Worm (Caenorhabditis elegans) whole organism, young adult: Measurements from ENCODE around the gene Y22D7AL.11.
A peak's percentile ranks its signal among the peaks of the same experiment; 100 is the strongest.

Experiments used
- B0019.2 ChIP-seq: fragments of 200-800 bp; sonication (Bioruptor generic); conservative IDR thresholded peaks from 2 replicates; pipeline ENCODE4 v1.3.6; 2022; ENCODE audit warnings: missing genetic modification reagents, missing genetic modification characterization, missing compliant biosample characterization
- D2030.7 ChIP-seq: fragments of 200-800 bp; sonication (Bioruptor generic); IDR thresholded peaks from 2 replicates; pipeline ENCODE4 v1.3.6; 2022; ENCODE audit warnings: missing genetic modification reagents, missing genetic modification characterization, missing compliant biosample characterization
- F22D6.2 ChIP-seq: sonication (generic microtip); optimal IDR thresholded peaks from 2 replicates; lab custom pipeline; 2016; ENCODE audit warnings: mild to moderate bottlenecking, missing genetic modification characterization, missing compliant biosample characterization
- F23B12.7 ChIP-seq: sonication (generic microtip); optimal IDR thresholded peaks from 2 replicates; lab custom pipeline; 2017; ENCODE audit warnings: missing genetic modification characterization, mild to moderate bottlenecking, missing compliant biosample characterization, antibody characterized with exemption, moderate library complexity; ENCODE audit not compliant: insufficient read depth
- F37B4.10 ChIP-seq: fragments of 200-800 bp; sonication (Bioruptor generic); IDR thresholded peaks from 2 replicates; pipeline ENCODE4 v1.3.6; 2022; ENCODE audit warnings: missing genetic modification characterization, missing compliant biosample characterization
- K11D2.4 ChIP-seq: fragments of 200-800 bp; sonication (Bioruptor generic); IDR thresholded peaks from 2 replicates; pipeline ENCODE4 v1.3.6; 2022; ENCODE audit warnings: missing genetic modification reagents, missing genetic modification characterization, missing compliant biosample characterization
- K12H6.12 ChIP-seq: fragments of 200-800 bp; sonication (Bioruptor generic); optimal IDR thresholded peaks from 2 replicates; lab custom pipeline; 2018; ENCODE audit warnings: mild to moderate bottlenecking, missing genetic modification characterization, missing compliant biosample characterization
- Y53G8AR.9 ChIP-seq: fragments of 200-800 bp; sonication (Bioruptor generic); conservative IDR thresholded peaks from 2 replicates; pipeline ENCODE4 v1.3.6; 2022; ENCODE audit warnings: missing genetic modification reagents, missing genetic modification characterization, missing compliant biosample characterization
- Y56A3A.18 ChIP-seq: fragments of 200-800 bp; sonication (Bioruptor generic); IDR thresholded peaks from 2 replicates; pipeline ENCODE4 v1.3.6; 2022; ENCODE audit warnings: missing genetic modification reagents, missing genetic modification characterization, missing compliant biosample characterization
- ama-1 ChIP-seq, 3 experiments: fragments of 150-350 bp in 1 of 3; sonication (generic microtip) in 2 of 3; optimal IDR thresholded peaks; 2 replicates each; lab custom pipeline; 2014 to 2018; ENCODE audit warnings: missing biosample characterization in 2 of 3, missing genetic modification characterization in 2 of 3, missing genetic modification reagents in 2 of 3
- aptf-2 ChIP-seq: fragments of 200-800 bp; sonication (Bioruptor generic); conservative IDR thresholded peaks from 2 replicates; pipeline ENCODE4 v1.3.6; 2022; ENCODE audit warnings: missing genetic modification reagents, missing genetic modification characterization, missing compliant biosample characterization
- atf-7 ChIP-seq: sonication (generic microtip); optimal IDR thresholded peaks from 2 replicates; lab custom pipeline; 2017; ENCODE audit warnings: mild to moderate bottlenecking, missing genetic modification characterization, missing compliant biosample characterization
- athp-1 ChIP-seq: sonication (generic microtip); optimal IDR thresholded peaks from 2 replicates; lab custom pipeline; 2017; ENCODE audit warnings: mild to moderate bottlenecking, missing genetic modification characterization, missing compliant biosample characterization
- attf-6 ChIP-seq: fragments of 200-800 bp; sonication (Bioruptor generic); IDR thresholded peaks from 2 replicates; pipeline ENCODE4 v1.3.6; 2022; ENCODE audit warnings: missing genetic modification reagents, missing genetic modification characterization, missing compliant biosample characterization
- ccch-3 ChIP-seq: fragments of 200-800 bp; sonication (Bioruptor generic); optimal IDR thresholded peaks from 2 replicates; lab custom pipeline; 2018; ENCODE audit warnings: mild to moderate bottlenecking, missing genetic modification characterization, missing compliant biosample characterization
- cebp-2 ChIP-seq: fragments of 200-800 bp; sonication (Bioruptor generic); IDR thresholded peaks from 2 replicates; pipeline ENCODE4 v1.3.6; 2022; ENCODE audit warnings: missing genetic modification characterization, missing compliant biosample characterization
- ceh-40 ChIP-seq: fragments of 200-800 bp; sonication (Bioruptor generic); IDR thresholded peaks from 2 replicates; pipeline ENCODE4 v1.3.6; 2022; ENCODE audit warnings: missing genetic modification characterization, missing compliant biosample characterization
- ceh-79 ChIP-seq: sonication (generic microtip); optimal IDR thresholded peaks from 2 replicates; lab custom pipeline; 2017; ENCODE audit warnings: mild to moderate bottlenecking, missing genetic modification characterization, missing compliant biosample characterization
- die-1 ChIP-seq: sonication (generic microtip); optimal IDR thresholded peaks from 2 replicates; lab custom pipeline; 2016; ENCODE audit warnings: missing genotype, mild to moderate bottlenecking, missing genetic modification characterization, missing compliant biosample characterization
- egl-44 ChIP-seq: fragments of 200-800 bp; sonication (Bioruptor generic); IDR thresholded peaks from 2 replicates; pipeline ENCODE4 v1.3.6; 2022; ENCODE audit warnings: missing genetic modification reagents, missing genetic modification characterization, missing compliant biosample characterization
- egrh-3 ChIP-seq: fragments of 200-800 bp; sonication (Bioruptor generic); IDR thresholded peaks from 2 replicates; pipeline ENCODE4 v1.3.6; 2022; ENCODE audit warnings: missing genetic modification reagents, missing genetic modification characterization, missing compliant biosample characterization
- ets-4 ChIP-seq: fragments of 200-800 bp; sonication (Bioruptor generic); optimal IDR thresholded peaks from 2 replicates; lab custom pipeline; 2018; ENCODE audit warnings: mild to moderate bottlenecking, missing genetic modification characterization, missing compliant biosample characterization
- fkh-3 ChIP-seq: sonication (generic microtip); optimal IDR thresholded peaks from 2 replicates; lab custom pipeline; 2016; ENCODE audit warnings: mild to moderate bottlenecking, missing genetic modification characterization, missing compliant biosample characterization
- him-1 ChIP-seq: sonication (generic microtip); optimal IDR thresholded peaks from 2 replicates; lab custom pipeline; 2016; ENCODE audit warnings: missing genotype, missing genetic modification reagents, missing genetic modification characterization, missing compliant biosample characterization
- hlh-12 ChIP-seq: sonication (generic microtip); optimal IDR thresholded peaks from 2 replicates; lab custom pipeline; 2016; ENCODE audit warnings: missing genetic modification characterization, missing compliant biosample characterization
- hrde-1 ChIP-seq: sonication (generic microtip); optimal IDR thresholded peaks from 2 replicates; lab custom pipeline; 2016; ENCODE audit warnings: missing genetic modification characterization, mild to moderate bottlenecking, missing compliant biosample characterization, moderate library complexity, missing genotype, missing genetic modification reagents, borderline replicate concordance
- lin-26 ChIP-seq: fragments of 200-800 bp; sonication (Bioruptor generic); IDR thresholded peaks from 2 replicates; pipeline ENCODE4 v1.3.6; 2022; ENCODE audit warnings: missing genetic modification reagents, missing genetic modification characterization, missing compliant biosample characterization
- lin-35 ChIP-seq, 3 experiments: fragments of 150-350 bp in 2 of 3; sonication (generic microtip) in 1 of 3; optimal IDR thresholded peaks; 2 replicates each; lab custom pipeline; 2014 to 2018; ENCODE audit warnings: missing biosample characterization in 3 of 3, missing genetic modification characterization in 3 of 3, missing genetic modification reagents in 3 of 3
- lir-1 ChIP-seq: fragments of 200-800 bp; sonication (Bioruptor generic); conservative IDR thresholded peaks from 2 replicates; pipeline ENCODE4 v1.3.6; 2022; ENCODE audit warnings: missing genetic modification reagents, missing genetic modification characterization, missing compliant biosample characterization
- lsl-1 ChIP-seq: fragments of 200-800 bp; sonication (Bioruptor generic); optimal IDR thresholded peaks from 2 replicates; lab custom pipeline; 2018; ENCODE audit warnings: mild to moderate bottlenecking, missing genetic modification characterization, moderate library complexity, missing compliant biosample characterization
- madf-6 ChIP-seq: fragments of 200-800 bp; sonication (Bioruptor generic); IDR thresholded peaks from 2 replicates; pipeline ENCODE4 v1.3.6; 2022; ENCODE audit warnings: missing genetic modification reagents, missing genetic modification characterization, missing compliant biosample characterization
- mes-4 ChIP-seq: sonication (generic microtip); optimal IDR thresholded peaks from 2 replicates; lab custom pipeline; 2016; ENCODE audit warnings: missing genotype, missing genetic modification characterization, missing compliant biosample characterization
- mxl-1 ChIP-seq: sonication (generic microtip); optimal IDR thresholded peaks from 2 replicates; lab custom pipeline; 2016; ENCODE audit warnings: missing genetic modification characterization, missing compliant biosample characterization
- nfyb-1 ChIP-seq: fragments of 200-800 bp; sonication (Bioruptor generic); IDR thresholded peaks from 2 replicates; pipeline ENCODE4 v1.3.6; 2022; ENCODE audit warnings: missing genetic modification reagents, missing genetic modification characterization, missing compliant biosample characterization
- pbrm-1 ChIP-seq: fragments of 200-800 bp; sonication (Bioruptor generic); IDR thresholded peaks from 2 replicates; pipeline ENCODE4 v1.3.6; 2022; ENCODE audit warnings: missing genetic modification reagents, missing genetic modification characterization, missing compliant biosample characterization
- pha-4 ChIP-seq: fragments of 150-350 bp; sonication (generic microtip); optimal IDR thresholded peaks from 2 replicates; lab custom pipeline; 2014; ENCODE audit warnings: missing biosample characterization, missing genetic modification reagents, missing genetic modification characterization
- rec-8 ChIP-seq, 2 experiments: sonication (generic microtip); optimal IDR thresholded peaks; 2 replicates each; lab custom pipeline; 2016; ENCODE audit warnings: mild to moderate bottlenecking in 2 of 2, missing genetic modification characterization in 2 of 2, missing genetic modification reagents in 2 of 2, missing genotype in 2 of 2, missing biosample characterization in 1 of 2, missing compliant biosample characterization in 1 of 2, moderate library complexity in 1 of 2
- rpc-1 ChIP-seq, 2 experiments: fragments of 150-350 bp in 1 of 2; sonication (generic microtip) in 1 of 2; optimal IDR thresholded peaks; 2 replicates each; lab custom pipeline; 2014 to 2018; ENCODE audit warnings: missing biosample characterization in 1 of 2, missing genetic modification characterization in 1 of 2, missing genetic modification reagents in 1 of 2, missing genotype in 1 of 2
- sdz-38 ChIP-seq: sonication (generic microtip); optimal IDR thresholded peaks from 2 replicates; lab custom pipeline; 2016; ENCODE audit warnings: missing genotype, missing genetic modification characterization, missing compliant biosample characterization
- somi-1 ChIP-seq: fragments of 200-800 bp; sonication (Bioruptor generic); optimal IDR thresholded peaks from 2 replicates; lab custom pipeline; 2018; ENCODE audit warnings: mild to moderate bottlenecking, missing genetic modification characterization, missing compliant biosample characterization
- tbp1 ChIP-seq: fragments of 200-800 bp; sonication (Bioruptor generic); optimal IDR thresholded peaks from 2 replicates; lab custom pipeline; 2018; ENCODE audit warnings: mild to moderate bottlenecking, missing genetic modification characterization, missing compliant biosample characterization
- tbx-9 ChIP-seq: sonication (generic microtip); optimal IDR thresholded peaks from 2 replicates; lab custom pipeline; 2016; ENCODE audit warnings: borderline replicate concordance, missing genetic modification characterization, inconsistent platforms, missing compliant biosample characterization
- tlf-1 ChIP-seq: fragments of 200-800 bp; sonication (Bioruptor generic); optimal IDR thresholded peaks from 2 replicates; lab custom pipeline; 2018; ENCODE audit warnings: mild to moderate bottlenecking, missing genetic modification characterization, missing compliant biosample characterization
- zim-3 ChIP-seq: sonication (generic microtip); optimal IDR thresholded peaks from 2 replicates; lab custom pipeline; 2017; ENCODE audit warnings: mild to moderate bottlenecking, missing genetic modification characterization, moderate library complexity, missing compliant biosample characterization
- ztf-25 ChIP-seq: fragments of 200-800 bp; sonication (Bioruptor generic); IDR thresholded peaks from 2 replicates; pipeline ENCODE4 v1.3.6; 2022; ENCODE audit warnings: missing genetic modification reagents, missing genetic modification characterization, missing compliant biosample characterization
- ztf-28 ChIP-seq: fragments of 200-800 bp; sonication (Bioruptor generic); IDR thresholded peaks from 2 replicates; pipeline ENCODE4 v1.3.6; 2022; ENCODE audit warnings: missing genetic modification reagents, missing genetic modification characterization, missing compliant biosample characterization

The Y22D7AL.11 gene

ce11 chrIII:1604514-1604976 is 29.6 kb downstream of the Y22D7AL.11 start, which contains the start of gene Y22D7AL.6 (continued):
- TF ChIP-seq madf-6 (GFP tag; lab: Robert Waterston, UW) (peak; percentile 55), sdz-38 (tag; lab: Kevin White, UChicago) (no peak), ceh-79 (peak; percentile 14), mes-4 (tag; lab: Kevin White, UChicago) (peak; percentile 64), hlh-12 (tag; lab: Kevin White, UChicago) (no peak), F22D6.2 (peak; percentile 16), ets-4 (GFP tag; lab: Kevin White, UChicago) (peak; percentile 9), cebp-2 (0 out of 2 replicates have a peak, but pooled peaks have one; percentile 63), athp-1 (peak; percentile 71), K12H6.12 (tag; lab: Kevin White, UChicago) (peak; percentile 53), ceh-40 (GFP tag; lab: Robert Waterston, UW) (no peak; the same call in 1 of the 2 replicates), lir-1 (no peak; the same call in 1 of the 2 replicates), F37B4.10 (no peak), F23B12.7 (tag; lab: Kevin White, UChicago) (peak; percentile 10), egl-44 (GFP tag; lab: Robert Waterston, UW) (no peak), pha-4 (no peak), lsl-1 (peak; percentile 65), K11D2.4 (GFP tag; lab: Robert Waterston, UW) (peak; percentile 57; the same call in 1 of the 2 replicates), Y56A3A.18 (GFP tag; lab: Robert Waterston, UW) (peak; percentile 69; the same call in 1 of the 2 replicates), him-1 (tag; lab: Kevin White, UChicago) (peak; percentile 15), atf-7 (tag; lab: Kevin White, UChicago) (peak; percentile 62), fkh-3 (peak; percentile 77), B0019.2 (peak; percentile 45), ztf-25 (GFP tag; lab: Robert Waterston, UW) (peak; percentile 82), somi-1 (GFP tag; lab: Kevin White, UChicago) (peak; percentile 56), mxl-1 (tag; lab: Kevin White, UChicago) (peak; percentile 74), lin-35 (GFP tag; optimal IDR thresholded peaks at IDR 0.05; lab: Kevin White, UChicago) (peak in 1 of 3 experiments; percentile 58), tlf-1 (peak; percentile 44), ama-1 (optimal IDR thresholded peaks at IDR 0.05; lab: Kevin White, UChicago) (no peak), ama-1 (GFP tag; optimal IDR thresholded peaks at IDR 0.05; lab: Kevin White, UChicago) (peak in 1 of 2 experiments; percentile 75), aptf-2 (GFP tag; lab: Robert Waterston, UW) (0 out of 2 replicates have a peak, but pooled peaks have one; percentile 4), zim-3 (tag; lab: Kevin White, UChicago) (peak; percentile 80), Y53G8AR.9 (no peak), pbrm-1 (GFP tag; lab: Robert Waterston, UW) (peak; percentile 89), tbp1 (peak; percentile 98), rec-8 (tag; optimal IDR thresholded peaks at IDR 0.05; lab: Kevin White, UChicago) (peak; percentile 65 to 69), nfyb-1 (GFP tag; lab: Robert Waterston, UW) (peak; percentile 83), egrh-3 (GFP tag; lab: Robert Waterston, UW) (peak; percentile 46; the same call in 1 of the 2 replicates), hrde-1 (tag; lab: Kevin White, UChicago) (no peak)

DNA sequence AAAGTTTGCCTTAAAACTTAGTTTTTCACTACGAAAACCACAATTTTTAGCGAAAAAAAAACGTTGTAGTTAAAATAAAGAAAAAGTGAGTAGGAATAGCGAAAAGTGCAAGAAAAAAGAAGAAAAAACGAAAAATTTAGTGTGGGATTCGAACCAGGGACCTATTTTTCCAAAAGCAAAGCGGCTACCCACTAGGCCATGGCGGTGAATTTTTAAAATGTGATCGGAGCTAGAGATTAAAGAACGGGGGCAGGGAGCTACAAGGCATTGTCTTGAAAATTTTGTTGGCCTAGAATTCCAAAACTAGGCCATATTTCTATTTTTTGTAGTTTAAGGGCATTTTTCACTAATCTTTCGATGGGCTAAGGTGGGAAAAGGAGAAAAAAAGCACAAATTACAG is 30.4 kb downstream of the Y22D7AL.11 start:
- 0 out of 2 replicates have a peak, but pooled peaks have one; percentile 37 for TF ChIP-seq ztf-28 (GFP tag; lab: Robert Waterston, UW)
- TF ChIP-seq lsl-1, result peak; percentile 16
- no peak for TF ChIP-seq tbx-9 (tag; lab: Kevin White, UChicago)
- peak; percentile 62; the same call in 1 of the 2 replicates for TF ChIP-seq lin-26
- TF ChIP-seq attf-6, result no peak
- TF ChIP-seq ztf-25 (GFP tag; lab: Robert Waterston, UW), result 0 out of 2 replicates have a peak, but pooled peaks have one; percentile 10
- peak; percentile 59 for TF ChIP-seq rpc-1 (optimal IDR thresholded peaks at IDR 0.05; lab: Kevin White, UChicago)
- peak; percentile 71 for TF ChIP-seq rpc-1 (tag; optimal IDR thresholded peaks at IDR 0.05; lab: Kevin White, UChicago)
- TF ChIP-seq D2030.7 (GFP tag; lab: Robert Waterston, UW), result peak; percentile 48
- peak; percentile 88 for TF ChIP-seq tbp1
- peak; percentile 57 for TF ChIP-seq die-1
- TF ChIP-seq ama-1 (optimal IDR thresholded peaks at IDR 0.05; lab: Kevin White, UChicago), result no peak
- TF ChIP-seq ama-1 (GFP tag; optimal IDR thresholded peaks at IDR 0.05; lab: Kevin White, UChicago), result peak in 1 of 2 experiments; percentile 31
- 0 out of 2 replicates have a peak, but pooled peaks have one; percentile 18 for TF ChIP-seq egl-44 (GFP tag; lab: Robert Waterston, UW)
- peak; percentile 26; the same call in 1 of the 2 replicates for TF ChIP-seq madf-6 (GFP tag; lab: Robert Waterston, UW)
- no peak for TF ChIP-seq ccch-3 (GFP tag; lab: Kevin White, UChicago)
- TF ChIP-seq lir-1, result no peak
- peak; percentile 53 for TF ChIP-seq athp-1
